Fruit fly (Drosophila melanogaster) Kc167 (cell line): ENCODE data around the gene TrpRS-m.

Source experiments
- Myc ChIP-seq: fragments of >200 bp; optimal IDR thresholded peaks from 2 replicates; lab custom pipeline; 2017; ENCODE audit warnings: missing external identifiers
- Sin3A ChIP-seq: fragments of >200 bp; optimal IDR thresholded peaks from 2 replicates; lab custom pipeline; 2018; ENCODE audit warnings: missing external identifiers
- h ChIP-seq: fragments of >200 bp; optimal IDR thresholded peaks from 3 replicates; lab custom pipeline; 2018; ENCODE audit warnings: missing external identifiers
- insv ChIP-seq: fragments of >200 bp; optimal IDR thresholded peaks from 3 replicates; lab custom pipeline; 2018; ENCODE audit warnings: missing external identifiers
- psq ChIP-seq: fragments of >200 bp; optimal IDR thresholded peaks from 2 replicates; lab custom pipeline; 2017; ENCODE audit warnings: missing external identifiers
- ttk ChIP-seq: sonication (Bioruptor generic); optimal IDR thresholded peaks from 2 replicates; lab custom pipeline; 2017; ENCODE audit warnings: missing external identifiers

Gene TrpRS-m

DNA sequence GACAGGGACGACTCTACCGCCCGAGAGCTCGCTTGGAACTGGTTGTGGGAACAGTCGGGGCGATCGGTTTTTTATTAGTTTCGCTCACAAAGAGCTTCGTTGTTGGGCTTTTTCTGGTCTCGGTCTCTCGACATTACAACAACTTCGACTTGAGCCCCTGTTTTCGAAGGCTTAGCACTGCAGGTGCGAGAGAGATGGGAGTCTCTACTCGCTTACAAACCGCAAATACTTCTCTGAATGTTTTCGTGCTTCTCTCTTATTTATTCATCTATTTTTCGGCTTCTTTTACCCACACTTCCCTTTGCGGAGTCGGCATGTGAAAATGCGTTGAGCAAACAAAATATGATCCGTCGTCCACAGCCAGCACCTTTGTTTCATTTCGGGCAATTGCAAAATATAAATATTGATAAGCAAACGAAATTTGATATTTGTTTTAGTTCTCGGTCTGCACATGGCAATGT lies 46.3 kb downstream of the TrpRS-m start, which contains the start of gene Tsp74F:
Gene Tsp74F (minus strand): TSS at position 48 of the 461 bp plus-strand sequence.
- TF ChIP-seq h (lab: Kevin White, UChicago) = no peak
- no peak for TF ChIP-seq Myc (lab: Kevin White, UChicago)
- TF ChIP-seq Sin3A = no peak
- no peak for TF ChIP-seq insv (lab: Kevin White, UChicago)
- no peak for TF ChIP-seq psq
- TF ChIP-seq ttk = no peak

- TF ChIP-seq h (lab: Kevin White, UChicago) (no peak), psq (no peak), Myc (lab: Kevin White, UChicago) (no peak), insv (lab: Kevin White, UChicago) (no peak), Sin3A (no peak), ttk (no peak)
Measured at dm6 chr3L:17898606-17899005, 49.1 kb downstream of the TrpRS-m start.
